Worm (Caenorhabditis elegans): Measurements from ENCODE around the gene lir-3.

DNA sequence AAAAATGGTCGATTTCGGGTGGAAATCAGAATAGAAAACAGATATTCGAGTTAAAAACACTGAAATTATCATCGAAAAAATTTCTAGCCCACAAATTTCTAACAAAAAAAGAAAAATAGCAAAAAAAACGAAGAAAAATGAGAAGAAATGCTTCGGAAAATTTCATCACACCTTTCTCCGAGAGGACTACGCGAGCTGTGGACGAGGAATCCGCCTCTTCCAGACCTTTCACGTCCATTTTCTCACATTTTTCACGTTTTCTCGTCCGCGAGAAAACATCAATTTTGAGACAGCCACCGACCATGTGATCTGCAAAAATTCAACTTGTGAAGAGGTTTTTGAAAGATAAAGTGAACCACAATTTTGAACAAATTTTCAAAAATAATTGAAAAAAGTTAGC lies 8.2 kb downstream of the lir-3 start:
- no peak for TF ChIP-seq unc-62 (GFP tag; optimal IDR thresholded peaks at IDR 0.05)
- TF ChIP-seq ztf-11 (tag; optimal IDR thresholded peaks at IDR 0.05): no peak
- TF ChIP-seq ceh-43 (GFP tag; optimal IDR thresholded peaks at IDR 0.05): no peak
- no peak for TF ChIP-seq nhr-237 (tag; optimal IDR thresholded peaks at IDR 0.05)
- no peak for TF ChIP-seq unc-39 (tag; optimal IDR thresholded peaks at IDR 0.05)
- TF ChIP-seq nhr-76 (tag; optimal IDR thresholded peaks at IDR 0.05): no peak
- no peak for TF ChIP-seq lsy-2 (tag; optimal IDR thresholded peaks at IDR 0.05)
- TF ChIP-seq elt-3 (tag; optimal IDR thresholded peaks at IDR 0.05): no peak
- TF ChIP-seq lin-13 (tag; optimal IDR thresholded peaks at IDR 0.05): no peak
- TF ChIP-seq unc-120 (tag; optimal IDR thresholded peaks at IDR 0.05; ENCODE audit: poor library complexity, severe bottlenecking): no peak
- TF ChIP-seq mep-1 (tag; optimal IDR thresholded peaks at IDR 0.05): no peak
- TF ChIP-seq snpc-4 (tag; optimal IDR thresholded peaks at IDR 0.05): no peak
